2 worm cellular contexts compared by ENCODE assay signal in the genomic region with DNA sequence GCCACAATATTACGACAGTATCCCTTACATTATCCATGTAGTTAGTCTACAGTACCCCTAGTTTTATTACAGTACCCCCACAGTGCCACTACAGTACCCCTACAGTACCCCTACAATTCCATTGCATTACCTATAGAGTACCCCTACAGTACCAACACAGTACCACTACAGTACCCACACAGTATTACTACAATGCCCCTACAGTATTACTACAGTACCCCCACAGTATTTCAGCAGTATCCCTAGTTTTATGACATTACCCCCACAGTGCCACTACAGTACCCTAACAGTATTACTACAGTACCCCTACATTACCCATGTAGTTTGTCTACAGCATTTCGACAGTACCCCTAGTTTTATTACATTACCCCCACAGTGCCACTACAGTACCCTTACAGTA.
TF ChIP-seq lines count a peak whose summit lies in the region.

No protein-coding gene starts in this region.

TF ChIP-seq in whole organism, L3 larva, 47 proteins besides CTCF, POLR2A, EP300 and RAD21:
- TF ChIP-seq mdl-1 (tag; optimal IDR thresholded peaks at IDR 0.05; lab: Kevin White, UChicago) (no peak), ZK546.5 (tag; optimal IDR thresholded peaks at IDR 0.05; lab: Kevin White, UChicago) (no peak), tbx-2 (tag; optimal IDR thresholded peaks at IDR 0.05; lab: Kevin White, UChicago) (no peak), nhr-43 (tag; optimal IDR thresholded peaks at IDR 0.05; lab: Kevin White, UChicago; ENCODE audit: poor library complexity, severe bottlenecking) (peak; percentile 51), hmg-11 (tag; optimal IDR thresholded peaks at IDR 0.05; lab: Kevin White, UChicago) (no peak), skn-1 (tag; optimal IDR thresholded peaks at IDR 0.05; lab: Kevin White, UChicago) (no peak), zag-1 (tag; optimal IDR thresholded peaks at IDR 0.05; lab: Kevin White, UChicago) (no peak)
TF ChIP-seq in whole organism, L3 larva: peak in this region for 1.

TF ChIP-seq in whole organism, mixed stage, embryonic, 35 proteins besides CTCF, POLR2A, EP300 and RAD21:
- TF ChIP-seq lsy-2 (tag; optimal IDR thresholded peaks at IDR 0.05; lab: Kevin White, UChicago), result peak; percentile 17
- no peak for TF ChIP-seq ceh-43 (GFP tag; optimal IDR thresholded peaks at IDR 0.05; lab: Kevin White, UChicago)
- TF ChIP-seq sptf-1 (tag; optimal IDR thresholded peaks at IDR 0.05; lab: Kevin White, UChicago), result peak; percentile 51
- TF ChIP-seq lin-32 (GFP tag; optimal IDR thresholded peaks at IDR 0.05; lab: Kevin White, UChicago), result peak; percentile 40
- TF ChIP-seq nhr-2 (tag; optimal IDR thresholded peaks at IDR 0.05; lab: Kevin White, UChicago), result no peak
